Worm (Caenorhabditis elegans): Measurements from ENCODE around the gene F35E8.2.

Gene F35E8.2

ce11 chrV:15880705-15881104 lies 24.8 kb upstream of the F35E8.2 start:
- TF ChIP-seq fkh-3 (tag; optimal IDR thresholded peaks at IDR 0.05), result no peak
- TF ChIP-seq cebp-1 (GFP tag; IDR thresholded peaks at IDR 0.05), result peak; percentile 91
- peak; percentile 94 for TF ChIP-seq cebp-1 (tag; optimal IDR thresholded peaks at IDR 0.05)
- TF ChIP-seq F39B2.1 (GFP tag; IDR thresholded peaks at IDR 0.05), result no peak
- no peak for TF ChIP-seq aptf-3 (GFP tag; IDR thresholded peaks at IDR 0.05)
- TF ChIP-seq nfyb-1 (GFP tag; IDR thresholded peaks at IDR 0.05), result peak; percentile 60; the same call in 1 of the 2 replicates
- no peak for TF ChIP-seq mxl-1 (tag; optimal IDR thresholded peaks at IDR 0.05)
- TF ChIP-seq ceh-91 (GFP tag; IDR thresholded peaks at IDR 0.05), result no peak
- 0 out of 2 replicates have a peak, but pooled peaks have one; percentile 35 for TF ChIP-seq B0336.3 (GFP tag; IDR thresholded peaks at IDR 0.05)
- no peak for TF ChIP-seq zim-3 (tag; optimal IDR thresholded peaks at IDR 0.05)
- no peak for TF ChIP-seq snpc-4 (GFP tag; optimal IDR thresholded peaks at IDR 0.05)
- TF ChIP-seq snpc-4 (tag; optimal IDR thresholded peaks at IDR 0.05), result peak in 1 of 4 experiments; percentile 11
- no peak for TF ChIP-seq sea-2 (GFP tag; IDR thresholded peaks at IDR 0.05)
- TF ChIP-seq F49E8.2 (tag; optimal IDR thresholded peaks at IDR 0.05; ENCODE audit: insufficient read depth), result no peak
- peak; percentile 70 for TF ChIP-seq nhr-80 (tag; optimal IDR thresholded peaks at IDR 0.05)
- peak; percentile 77 for TF ChIP-seq attf-5 (GFP tag; optimal IDR thresholded peaks at IDR 0.05)
- TF ChIP-seq die-1 (tag; optimal IDR thresholded peaks at IDR 0.05), result no peak
- no peak for TF ChIP-seq C06A6.2 (GFP tag; conservative IDR thresholded peaks at IDR 0.05)
- no peak for TF ChIP-seq nfya-2 (GFP tag; IDR thresholded peaks at IDR 0.05)
- no peak for TF ChIP-seq lin-35 (GFP tag; optimal IDR thresholded peaks at IDR 0.05)
- peak; percentile 52 for TF ChIP-seq pha-4 (tag; optimal IDR thresholded peaks at IDR 0.05)
- TF ChIP-seq atf-7 (tag; optimal IDR thresholded peaks at IDR 0.05), result peak; percentile 73
- 0 out of 2 replicates have a peak, but pooled peaks have one; percentile 23 for TF ChIP-seq dox-1 (GFP tag; IDR thresholded peaks at IDR 0.05)
- TF ChIP-seq Y53F4B.3 (GFP tag; IDR thresholded peaks at IDR 0.05), result no peak
- no peak for TF ChIP-seq nhr-27 (tag; optimal IDR thresholded peaks at IDR 0.05)
- TF ChIP-seq hmg-1.2 (GFP tag; IDR thresholded peaks at IDR 0.05), result peak; percentile 62; the same call in 1 of the 2 replicates
- no peak for TF ChIP-seq him-1 (tag; optimal IDR thresholded peaks at IDR 0.05)
- TF ChIP-seq ztf-28 (GFP tag; IDR thresholded peaks at IDR 0.05), result no peak
- TF ChIP-seq snpc-1.3 (tag; optimal IDR thresholded peaks at IDR 0.05; ENCODE audit: insufficient read depth), result no peak
- TF ChIP-seq Y67H2A.10 (GFP tag; conservative IDR thresholded peaks at IDR 0.05), result no peak
- no peak for TF ChIP-seq ztf-22 (GFP tag; optimal IDR thresholded peaks at IDR 0.05)
- no peak for TF ChIP-seq snpc-3.4 (tag; optimal IDR thresholded peaks at IDR 0.05)
- no peak for TF ChIP-seq Y79H2A.3 (GFP tag; conservative IDR thresholded peaks at IDR 0.05)
- no peak for TF ChIP-seq pbrm-1 (GFP tag; IDR thresholded peaks at IDR 0.05)
- TF ChIP-seq attf-3 (GFP tag; conservative IDR thresholded peaks at IDR 0.05), result no peak
- no peak for TF ChIP-seq bed-1 (GFP tag; IDR thresholded peaks at IDR 0.05)
- TF ChIP-seq repo-1 (tag; optimal IDR thresholded peaks at IDR 0.05), result no peak
- no peak for TF ChIP-seq F55B11.4 (tag; optimal IDR thresholded peaks at IDR 0.05; ENCODE audit: borderline replicate concordance, insufficient read depth)
- TF ChIP-seq aptf-2 (GFP tag; conservative IDR thresholded peaks at IDR 0.05), result no peak
- no peak for TF ChIP-seq madf-3 (GFP tag; IDR thresholded peaks at IDR 0.05)
- TF ChIP-seq F33H1.4 (GFP tag; IDR thresholded peaks at IDR 0.05), result no peak

Data from whole organism, young adult.